Worm (Caenorhabditis elegans): Measurements from ENCODE around the gene chil-23.

DNA sequence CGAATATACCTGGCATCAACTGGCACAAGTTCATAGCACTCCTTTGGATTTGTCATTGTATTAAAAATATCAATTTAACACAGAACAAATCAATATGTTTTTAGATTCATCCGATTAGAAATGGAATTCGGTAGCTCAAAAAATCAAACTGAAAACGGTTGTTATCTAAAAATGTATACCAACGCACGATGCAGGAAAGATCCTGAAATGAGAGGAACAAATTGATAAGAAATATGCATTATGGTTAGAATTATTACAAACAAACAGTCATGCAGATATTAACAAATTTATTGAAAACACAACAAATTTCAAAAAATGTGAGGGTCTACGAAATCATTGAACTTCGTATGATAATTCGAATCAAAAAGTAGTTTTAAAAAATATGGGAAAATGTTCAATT is 1.6 kb upstream of the chil-23 start, which contains the start of gene T19H5.6:
- TF ChIP-seq nhr-11 (tag; optimal IDR thresholded peaks at IDR 0.05) = no peak
- no peak for TF ChIP-seq ceh-9 (tag; optimal IDR thresholded peaks at IDR 0.05)
- no peak for TF ChIP-seq Y22D7AL.16 (tag; optimal IDR thresholded peaks at IDR 0.05)
- no peak for TF ChIP-seq hlh-13 (GFP tag; optimal IDR thresholded peaks at IDR 0.05)
- no peak for TF ChIP-seq unc-55 (GFP tag; optimal IDR thresholded peaks at IDR 0.05)
- no peak for TF ChIP-seq hlh-6 (tag; optimal IDR thresholded peaks at IDR 0.05)
- no peak for TF ChIP-seq eyg-1 (tag; optimal IDR thresholded peaks at IDR 0.05)
- no peak for TF ChIP-seq pha-4 (tag; optimal IDR thresholded peaks at IDR 0.05)
- no peak for TF ChIP-seq ets-4 (tag; optimal IDR thresholded peaks at IDR 0.05)
- TF ChIP-seq pax-1 (tag; optimal IDR thresholded peaks at IDR 0.05) = no peak
- no peak for TF ChIP-seq pha-2 (tag; optimal IDR thresholded peaks at IDR 0.05)
- no peak for TF ChIP-seq dve-1 (tag; optimal IDR thresholded peaks at IDR 0.05)
- no peak for TF ChIP-seq sox-4 (tag; optimal IDR thresholded peaks at IDR 0.05)
